Fruit fly (Drosophila melanogaster) whole organism, adult: ENCODE results near the gene Pdzd8.

Source experiments
- CG12768 ChIP-seq: fragments of 200-800 bp; sonication (Bioruptor generic); optimal IDR thresholded peaks from 2 replicates; lab custom pipeline; 2017; ENCODE audit warnings: missing biosample characterization, missing genetic modification characterization, mild to moderate bottlenecking, moderate library complexity, missing genetic modification reagents
- CG7101 ChIP-seq: fragments of 200-800 bp; sonication (Bioruptor generic); optimal IDR thresholded peaks from 2 replicates; lab custom pipeline; 2018; ENCODE audit warnings: missing biosample characterization, mild to moderate bottlenecking, missing genetic modification characterization, moderate library complexity
- Crg-1 ChIP-seq: fragments of 200-800 bp; sonication (Bioruptor generic); optimal IDR thresholded peaks from 2 replicates; lab custom pipeline; 2016; ENCODE audit warnings: missing biosample characterization, missing genetic modification characterization
- Hr96 ChIP-seq: fragments of 200-800 bp; sonication (Bioruptor generic); optimal IDR thresholded peaks from 2 replicates; lab custom pipeline; 2016; ENCODE audit warnings: missing biosample characterization, missing genetic modification characterization
- bab1 ChIP-seq: fragments of 200-800 bp; sonication (Bioruptor generic); optimal IDR thresholded peaks from 3 replicates; lab custom pipeline; 2019; ENCODE audit warnings: missing biosample characterization, mild to moderate bottlenecking, missing genetic modification characterization, moderate library complexity
- cnc ChIP-seq, 2 experiments: fragments of >200 bp; optimal IDR thresholded peaks; 2 replicates each; lab custom pipeline; 2017
- kay ChIP-seq: fragments of 200-800 bp; sonication (Bioruptor generic); peaks from one replicate; lab custom pipeline; 2016; ENCODE audit warnings: missing biosample characterization, missing genetic modification characterization, borderline replicate concordance
- ovo ChIP-seq: fragments of 200-800 bp; sonication (Bioruptor generic); optimal IDR thresholded peaks from 2 replicates; lab custom pipeline; 2016; ENCODE audit warnings: missing biosample characterization, missing genetic modification characterization
- pad ChIP-seq: fragments of 200-800 bp; sonication (Bioruptor generic); optimal IDR thresholded peaks from 3 replicates; lab custom pipeline; 2017; ENCODE audit warnings: missing biosample characterization, missing genetic modification characterization, mild to moderate bottlenecking, moderate library complexity, missing genetic modification reagents
- tj ChIP-seq: fragments of 200-800 bp; sonication (Bioruptor generic); optimal IDR thresholded peaks from 3 replicates; lab custom pipeline; 2017; ENCODE audit warnings: missing biosample characterization, mild to moderate bottlenecking, missing genetic modification characterization, moderate library complexity
- toe ChIP-seq: fragments of 200-800 bp; sonication (Bioruptor generic); optimal IDR thresholded peaks from 2 replicates; lab custom pipeline; 2016; ENCODE audit warnings: missing biosample characterization, missing genetic modification characterization

DNA sequence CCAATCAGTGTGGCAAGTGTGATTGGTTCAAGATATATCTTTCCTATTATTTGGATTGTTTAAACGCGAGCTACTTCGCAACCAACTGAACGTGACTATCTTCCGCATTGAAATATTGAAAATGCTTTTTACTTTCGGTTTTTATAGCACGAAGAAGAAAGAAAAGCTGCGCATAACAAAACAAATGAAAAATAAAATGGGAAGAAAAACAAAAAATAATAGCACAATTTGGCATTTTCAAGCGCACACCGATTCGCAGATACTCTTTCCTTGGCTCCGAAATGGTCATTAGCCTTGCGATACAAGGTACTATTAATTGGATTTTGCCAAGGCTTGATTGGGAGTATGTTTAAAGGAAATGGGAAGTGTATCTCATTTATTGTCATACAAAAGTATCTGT, 6.1 kb downstream of the Pdzd8 start, which contains the start of gene Sclp:
- no peak for TF ChIP-seq bab1 (GFP tag; lab: Kevin White, UChicago)
- no peak for TF ChIP-seq pad (GFP tag; lab: Kevin White, UChicago)
- no peak for TF ChIP-seq CG12768 (GFP tag; lab: Kevin White, UChicago)
- TF ChIP-seq cnc (optimal IDR thresholded peaks at IDR 0.05; lab: Kevin White, UChicago): no peak
- no peak for TF ChIP-seq Hr96 (GFP tag; lab: Kevin White, UChicago)
- no peak for TF ChIP-seq ovo (GFP tag; lab: Kevin White, UChicago)
- TF ChIP-seq kay (GFP tag; lab: Kevin White, UChicago): no peak
- TF ChIP-seq Crg-1 (GFP tag; lab: Kevin White, UChicago): no peak
- no peak for TF ChIP-seq toe (GFP tag; lab: Kevin White, UChicago)
- no peak for TF ChIP-seq CG7101
- no peak for TF ChIP-seq tj (GFP tag; lab: Kevin White, UChicago)
